Fruit fly (Drosophila melanogaster): Measurements from ENCODE around the gene CG6179.

CG6179 gene

DNA sequence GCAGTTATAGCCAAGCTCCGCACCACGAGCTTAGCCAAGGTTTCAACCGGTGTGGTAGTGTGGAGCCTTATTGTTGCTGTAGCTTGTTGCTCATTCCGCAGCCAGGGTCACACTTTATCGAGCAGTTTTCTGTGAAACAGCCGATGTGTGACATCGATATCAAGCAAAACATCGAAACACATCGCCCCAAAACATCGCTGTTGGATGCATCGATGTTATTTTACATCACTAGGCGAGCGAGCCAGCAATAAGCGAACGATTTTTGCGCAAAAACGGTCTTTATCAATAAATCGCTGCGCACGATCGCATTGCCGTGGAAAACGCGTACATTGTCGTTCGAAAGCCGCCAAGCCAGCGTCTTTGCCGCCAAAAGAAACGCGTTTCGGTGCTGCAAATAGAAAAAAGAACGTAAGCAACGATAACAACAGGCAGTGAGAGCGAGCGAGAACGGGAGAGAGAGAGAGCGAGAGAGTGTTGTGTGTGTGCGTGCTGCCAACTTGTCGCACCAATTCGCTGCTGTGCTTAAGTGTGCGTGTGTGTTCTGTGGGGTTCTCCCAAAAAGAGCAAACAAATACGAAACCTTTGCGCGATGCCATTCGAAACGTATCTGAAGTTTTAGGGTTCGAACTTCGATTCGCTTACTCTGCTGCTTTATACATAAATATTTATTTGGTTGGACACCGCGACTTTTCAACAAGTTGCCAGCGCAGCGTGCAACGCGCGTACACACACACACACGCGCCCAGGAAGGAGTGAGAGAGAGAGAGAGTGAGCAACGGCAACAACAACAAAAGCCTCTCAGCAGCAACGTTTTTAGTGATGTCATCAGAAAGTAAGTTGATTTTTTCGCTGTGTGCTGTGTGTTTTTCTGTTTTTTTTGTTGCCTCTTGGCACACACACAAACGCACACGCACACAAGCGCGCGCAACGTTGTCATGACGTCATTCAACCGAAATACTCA is 8.8 kb upstream of the CG6179 start (continued):
- TF ChIP-seq Usf (GFP tag; optimal IDR thresholded peaks at IDR 0.05) (no peak), Fer3 (tag; optimal IDR thresholded peaks at IDR 0.05) (no peak), CTCF (GFP tag; optimal IDR thresholded peaks at IDR 0.05) (peak; percentile 74), CG12659 (GFP tag; optimal IDR thresholded peaks at IDR 0.05) (peak; percentile 80), CG7987 (GFP tag; optimal IDR thresholded peaks at IDR 0.05) (no peak), CG14860 (GFP tag; IDR thresholded peaks at IDR 0.05; ENCODE audit: partially characterized antibody) (peak; percentile 97), CG3847 (GFP tag; IDR thresholded peaks at IDR 0.05) (peak; percentile 81), Bteb2 (GFP tag; optimal IDR thresholded peaks at IDR 0.05) (no peak), CG31224 (GFP tag; IDR thresholded peaks at IDR 0.05) (no peak), Stat92E (GFP tag; optimal IDR thresholded peaks at IDR 0.05) (peak in 1 of 3 experiments; percentile 37), CG17361 (GFP tag; IDR thresholded peaks at IDR 0.05) (peak; percentile 33; the same call in 1 of the 3 replicates), CG2202 (tag; optimal IDR thresholded peaks at IDR 0.05) (no peak), C15 (GFP tag; IDR thresholded peaks at IDR 0.05) (no peak), CkIIα-i1 (GFP tag; IDR thresholded peaks at IDR 0.05) (no peak), CG2129 (GFP tag; IDR thresholded peaks at IDR 0.05; ENCODE audit: partially characterized antibody) (peak; percentile 95), toy (GFP tag; IDR thresholded peaks at IDR 0.05) (no peak), ap (GFP tag; IDR thresholded peaks at IDR 0.05) (no peak), Dp (GFP tag; optimal IDR thresholded peaks at IDR 0.05) (peak; percentile 89), CG15011 (GFP tag; optimal IDR thresholded peaks at IDR 0.05) (no peak), dm (GFP tag; optimal IDR thresholded peaks at IDR 0.05) (peak; percentile 50), da (GFP tag; optimal IDR thresholded peaks at IDR 0.05) (no peak), CG10366 (GFP tag; IDR thresholded peaks at IDR 0.05) (no peak), ham (GFP tag; IDR thresholded peaks at IDR 0.05) (no peak), pnt (GFP tag; optimal IDR thresholded peaks at IDR 0.05) (no peak), CG13123 (GFP tag; optimal IDR thresholded peaks at IDR 0.05) (no peak), Hmr (GFP tag; optimal IDR thresholded peaks at IDR 0.05) (peak; percentile 70), lov (optimal IDR thresholded peaks at IDR 0.05) (no peak), lov (GFP tag; IDR thresholded peaks at IDR 0.05) (no peak), Hr3 (GFP tag; optimal IDR thresholded peaks at IDR 0.05) (no peak), CG10431 (GFP tag; optimal IDR thresholded peaks at IDR 0.05) (no peak), Xbp1 (GFP tag; optimal IDR thresholded peaks at IDR 0.05) (peak; percentile 42), ro (GFP tag; IDR thresholded peaks at IDR 0.05) (no peak), dan (GFP tag; IDR thresholded peaks at IDR 0.05) (no peak), CG3281 (GFP tag; optimal IDR thresholded peaks at IDR 0.05) (no peak), dimm (GFP tag; IDR thresholded peaks at IDR 0.05) (no peak), CG10147 (GFP tag; optimal IDR thresholded peaks at IDR 0.05) (peak; percentile 13), CG7839 (tag; optimal IDR thresholded peaks at IDR 0.05) (peak; percentile 17), ftz-f1 (GFP tag; optimal IDR thresholded peaks at IDR 0.05) (peak; percentile 47), yki (optimal IDR thresholded peaks at IDR 0.05) (peak; percentile 26), CG9437 (GFP tag; optimal IDR thresholded peaks at IDR 0.05) (peak; percentile 55), Tbp (GFP tag; optimal IDR thresholded peaks at IDR 0.05) (no peak), Doc2 (GFP tag; IDR thresholded peaks at IDR 0.05) (no peak), odd (GFP tag; optimal IDR thresholded peaks at IDR 0.05) (no peak), Adf1 (GFP tag; IDR thresholded peaks at IDR 0.05) (no peak; the same call in 1 of the 2 replicates), HLH3B (GFP tag; IDR thresholded peaks at IDR 0.05) (no peak), CG17829 (tag; optimal IDR thresholded peaks at IDR 0.05) (peak; percentile 16), z (GFP tag; IDR thresholded peaks at IDR 0.05) (no peak), D19A (tag; optimal IDR thresholded peaks at IDR 0.05) (no peak), maf-S (GFP tag; optimal IDR thresholded peaks at IDR 0.05) (peak; percentile 52), CG2889 (GFP tag; IDR thresholded peaks at IDR 0.05) (no peak), Awh (GFP tag; IDR thresholded peaks at IDR 0.05) (no peak)
